Worm (Caenorhabditis elegans): Measurements from ENCODE around the gene gba-2.

DNA sequence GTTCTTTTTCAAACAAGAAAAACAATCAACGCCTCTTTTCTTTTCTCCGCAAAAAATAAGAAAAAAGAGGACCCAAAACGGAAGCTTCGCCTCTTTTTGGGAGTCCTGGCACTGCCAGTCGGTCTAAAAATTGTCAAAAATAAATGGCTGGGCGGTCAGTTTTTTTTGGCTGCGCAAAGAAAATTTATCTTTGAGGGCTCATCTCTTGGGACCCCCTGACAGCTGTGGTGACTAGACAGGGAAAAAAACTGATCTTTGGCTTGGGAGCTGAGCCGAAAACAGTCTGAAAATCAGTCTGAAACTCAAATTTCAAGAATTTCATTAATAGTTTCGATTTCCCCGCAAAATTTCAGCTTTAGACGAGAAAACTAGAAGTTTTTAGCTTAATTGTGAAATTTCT lies 4.3 kb upstream of the gba-2 start:
- TF ChIP-seq lin-39 (tag; optimal IDR thresholded peaks at IDR 0.05) = no peak
- no peak for TF ChIP-seq blmp-1 (tag; optimal IDR thresholded peaks at IDR 0.05)
- no peak for TF ChIP-seq nhr-77 (tag; optimal IDR thresholded peaks at IDR 0.05)
- TF ChIP-seq swsn-7 (tag; optimal IDR thresholded peaks at IDR 0.05) = no peak
- no peak for TF ChIP-seq ama-1 (optimal IDR thresholded peaks at IDR 0.05)
- no peak for TF ChIP-seq fos-1 (tag; optimal IDR thresholded peaks at IDR 0.05)
- no peak for TF ChIP-seq lin-15B (tag; optimal IDR thresholded peaks at IDR 0.05)
- TF ChIP-seq sptf-1 (tag; optimal IDR thresholded peaks at IDR 0.05) = no peak
- TF ChIP-seq nhr-71 (tag; optimal IDR thresholded peaks at IDR 0.05) = no peak
- no peak for TF ChIP-seq efl-1 (optimal IDR thresholded peaks at IDR 0.05)
- TF ChIP-seq efl-1 (GFP tag; optimal IDR thresholded peaks at IDR 0.05 in 1 of 2) = peak in 1 of 2 experiments; percentile 82
- no peak for TF ChIP-seq egl-13 (tag; optimal IDR thresholded peaks at IDR 0.05)

All from whole organism, L1 larva.